Fruit fly (Drosophila melanogaster) S2 (cell line): ENCODE data around the gene GXIVsPLA2.

ENCODE experiments used
- CG8478 ChIP-seq: fragments of >200 bp; optimal IDR thresholded peaks from 2 replicates; lab custom pipeline; 2018
- CTCF ChIP-seq, 2 experiments: fragments of >200 bp; optimal IDR thresholded peaks; 2 replicates each; lab custom pipeline; 2018

- no peak for TF ChIP-seq CTCF (optimal IDR thresholded peaks at IDR 0.05; lab: Kevin White, UChicago)
- no peak for TF ChIP-seq CG8478 (lab: Kevin White, UChicago)
These were observed 20.2 kb downstream of the GXIVsPLA2 start, which contains the start of gene CG17026 for dm6 chr3L:15975068-15975467.
